Worm (Caenorhabditis elegans) whole organism, L4 larva: ENCODE data around the gene C01G10.15.

Source experiments
- F44E2.7 ChIP-seq: fragments of 200-800 bp; sonication (Bioruptor generic); IDR thresholded peaks from 2 replicates; pipeline ENCODE4 v2.1.2; 2022; ENCODE audit warnings: missing genetic modification characterization, missing compliant biosample characterization
- F49E8.2 ChIP-seq: sonication (generic microtip); optimal IDR thresholded peaks from 2 replicates; lab custom pipeline; 2016; ENCODE audit warnings: missing compliant biosample characterization, mild to moderate bottlenecking, missing genetic modification characterization, borderline replicate concordance
- R02D3.7 ChIP-seq: fragments of 150-350 bp; sonication (generic microtip); optimal IDR thresholded peaks from 3 replicates; lab custom pipeline; 2014; ENCODE audit warnings: missing biosample characterization, missing genetic modification characterization
- T26A8.4 ChIP-seq: fragments of 200-800 bp; sonication (Bioruptor generic); IDR thresholded peaks from 2 replicates; pipeline ENCODE4 v1.3.6; 2022; ENCODE audit warnings: missing genetic modification characterization, missing compliant biosample characterization
- Y105C5A.15 ChIP-seq: fragments of 200-800 bp; sonication (Bioruptor generic); IDR thresholded peaks from 2 replicates; pipeline ENCODE4 v1.3.6; 2022; ENCODE audit warnings: missing genetic modification characterization, missing compliant biosample characterization
- Y75B8A.6 ChIP-seq: fragments of 200-800 bp; sonication (Bioruptor generic); IDR thresholded peaks from 2 replicates; pipeline ENCODE4 v1.3.6; 2022; ENCODE audit warnings: missing genetic modification reagents, missing genetic modification characterization, missing compliant biosample characterization
- ZK337.2 ChIP-seq: fragments of 200-800 bp; sonication (Bioruptor generic); IDR thresholded peaks from 2 replicates; pipeline ENCODE4 v1.3.6; 2022; ENCODE audit warnings: missing genetic modification reagents, missing genetic modification characterization, missing compliant biosample characterization
- arid-1 ChIP-seq: fragments of 200-800 bp; sonication (Bioruptor generic); conservative IDR thresholded peaks from 2 replicates; pipeline ENCODE4 v1.3.6; 2022; ENCODE audit warnings: missing genetic modification reagents, missing genetic modification characterization, missing compliant biosample characterization
- attf-4 ChIP-seq: sonication (generic microtip); optimal IDR thresholded peaks from 3 replicates; lab custom pipeline; 2017; ENCODE audit warnings: missing biosample characterization, missing genetic modification characterization
- ceh-20 ChIP-seq: fragments of 200-800 bp; sonication (Bioruptor generic); IDR thresholded peaks from 2 replicates; pipeline ENCODE4 v1.3.6; 2022; ENCODE audit warnings: missing genetic modification reagents, missing genetic modification characterization, missing compliant biosample characterization
- ceh-82 ChIP-seq: sonication (generic microtip); optimal IDR thresholded peaks from 2 replicates; lab custom pipeline; 2017; ENCODE audit warnings: missing biosample characterization, missing genetic modification characterization
- ces-1 ChIP-seq: fragments of 150-350 bp; sonication (generic microtip); optimal IDR thresholded peaks from 4 replicates; lab custom pipeline; 2014; ENCODE audit warnings: missing biosample characterization, missing genetic modification reagents, missing genetic modification characterization
- cey-2 ChIP-seq: sonication (generic microtip); optimal IDR thresholded peaks from 3 replicates; lab custom pipeline; 2017; ENCODE audit warnings: missing genetic modification characterization, mild to moderate bottlenecking, missing compliant biosample characterization, antibody characterized with exemption, borderline replicate concordance; ENCODE audit not compliant: insufficient read depth
- ctbp-1 ChIP-seq: fragments of 200-800 bp; sonication (Bioruptor generic); IDR thresholded peaks from 2 replicates; pipeline ENCODE4 v1.3.6; 2022; ENCODE audit warnings: missing genetic modification reagents, missing genetic modification characterization, missing compliant biosample characterization
- daf-16 ChIP-seq, 3 experiments: sonication (generic microtip); optimal IDR thresholded peaks; 2 replicates each; lab custom pipeline; 2016 to 2017; ENCODE audit warnings: missing genetic modification characterization in 3 of 3, missing genetic modification reagents in 3 of 3, mild to moderate bottlenecking in 2 of 3, missing compliant biosample characterization in 2 of 3, missing biosample characterization in 1 of 3, moderate library complexity in 1 of 3
- daf-8 ChIP-seq: fragments of 200-800 bp; sonication (Bioruptor generic); IDR thresholded peaks from 2 replicates; pipeline ENCODE4 v1.3.6; 2022; ENCODE audit warnings: missing genetic modification characterization, missing compliant biosample characterization
- dmd-6 ChIP-seq: fragments of 200-800 bp; sonication (Bioruptor generic); IDR thresholded peaks from 2 replicates; pipeline ENCODE4 v1.3.6; 2022; ENCODE audit warnings: missing genetic modification reagents, missing genetic modification characterization, missing compliant biosample characterization
- dve-1 ChIP-seq: sonication (generic microtip); optimal IDR thresholded peaks from 2 replicates; lab custom pipeline; 2017; ENCODE audit warnings: antibody characterized with exemption, mild to moderate bottlenecking, missing genetic modification characterization, missing compliant biosample characterization; ENCODE audit not compliant: insufficient read depth
- egl-43 ChIP-seq: fragments of 200-800 bp; sonication (Bioruptor generic); IDR thresholded peaks from 2 replicates; pipeline ENCODE4 v1.3.6; 2022; ENCODE audit warnings: missing genetic modification reagents, missing genetic modification characterization, missing compliant biosample characterization
- fkh-10 ChIP-seq: fragments of 150-350 bp; optimal IDR thresholded peaks from 2 replicates; lab custom pipeline; 2014; ENCODE audit warnings: missing biosample characterization, missing genetic modification reagents, missing genetic modification characterization
- fos-1 ChIP-seq: fragments of 150-350 bp; optimal IDR thresholded peaks from 2 replicates; lab custom pipeline; 2014; ENCODE audit warnings: missing biosample characterization, missing genetic modification characterization
- hif-1 ChIP-seq, 2 experiments: sonication (generic microtip); optimal IDR thresholded peaks; 2 replicates each; lab custom pipeline; 2016 to 2017; ENCODE audit warnings: missing compliant biosample characterization in 2 of 2, missing genetic modification characterization in 2 of 2, missing genetic modification reagents in 2 of 2, missing genotype in 2 of 2, mild to moderate bottlenecking in 1 of 2
- hlh-11 ChIP-seq: fragments of 200-800 bp; sonication (Bioruptor generic); optimal IDR thresholded peaks from 2 replicates; lab custom pipeline; 2018; ENCODE audit warnings: mild to moderate bottlenecking, missing genetic modification characterization, missing compliant biosample characterization
- lin-13 ChIP-seq: fragments of 150-350 bp; optimal IDR thresholded peaks from 2 replicates; lab custom pipeline; 2014; ENCODE audit warnings: missing biosample characterization, missing genetic modification reagents, missing genetic modification characterization
- mdl-1 ChIP-seq, 2 experiments: fragments of 150-350 bp in 1 of 2; sonication (generic microtip) in 1 of 2; optimal IDR thresholded peaks; 2 replicates each; lab custom pipeline; 2014 to 2017; ENCODE audit warnings: missing biosample characterization in 2 of 2, missing genetic modification characterization in 2 of 2
- mdt-29 ChIP-seq: fragments of 200-800 bp; sonication (Bioruptor generic); IDR thresholded peaks from 2 replicates; pipeline ENCODE4 v1.3.6; 2022; ENCODE audit warnings: missing genetic modification reagents, missing genetic modification characterization, missing compliant biosample characterization
- mep-1 ChIP-seq: fragments of 150-350 bp; sonication (generic microtip); optimal IDR thresholded peaks from 3 replicates; lab custom pipeline; 2014; ENCODE audit warnings: missing biosample characterization, missing genetic modification characterization
- mxl-3 ChIP-seq: fragments of 200-800 bp; sonication (Bioruptor generic); optimal IDR thresholded peaks from 2 replicates; lab custom pipeline; 2018; ENCODE audit warnings: mild to moderate bottlenecking, missing genetic modification characterization, missing compliant biosample characterization
- nhr-10 ChIP-seq: fragments of 150-350 bp; optimal IDR thresholded peaks from 2 replicates; lab custom pipeline; 2014; ENCODE audit warnings: missing biosample characterization, missing genetic modification characterization
- nhr-102 ChIP-seq: sonication (generic microtip); optimal IDR thresholded peaks from 2 replicates; lab custom pipeline; 2016; ENCODE audit warnings: mild to moderate bottlenecking, missing genetic modification characterization, moderate library complexity, missing compliant biosample characterization
- nhr-28 ChIP-seq: fragments of 150-350 bp; optimal IDR thresholded peaks from 2 replicates; lab custom pipeline; 2014; ENCODE audit warnings: missing biosample characterization, missing genetic modification characterization
- nhr-42 ChIP-seq: fragments of 200-800 bp; sonication (Bioruptor generic); IDR thresholded peaks from 2 replicates; pipeline ENCODE4 v1.3.6; 2022; ENCODE audit warnings: missing genetic modification characterization, missing compliant biosample characterization
- nhr-6 ChIP-seq: fragments of 150-350 bp; optimal IDR thresholded peaks from 2 replicates; lab custom pipeline; 2014; ENCODE audit warnings: missing biosample characterization, missing genetic modification characterization
- skn-1 ChIP-seq: fragments of 150-350 bp; optimal IDR thresholded peaks from 2 replicates; lab custom pipeline; 2014; ENCODE audit warnings: missing biosample characterization, missing genetic modification characterization
- snpc-1.2 ChIP-seq: fragments of 200-800 bp; sonication (Bioruptor generic); IDR thresholded peaks from 2 replicates; pipeline ENCODE4 v1.3.6; 2022; ENCODE audit warnings: missing genetic modification reagents, missing genetic modification characterization, missing compliant biosample characterization
- spr-1 ChIP-seq: sonication (generic microtip); optimal IDR thresholded peaks from 2 replicates; lab custom pipeline; 2016; ENCODE audit warnings: mild to moderate bottlenecking, missing genetic modification characterization, missing compliant biosample characterization
- tag-97 ChIP-seq: fragments of 200-800 bp; sonication (Bioruptor generic); IDR thresholded peaks from 2 replicates; pipeline ENCODE4 v1.3.6; 2022; ENCODE audit warnings: missing genetic modification characterization, missing compliant biosample characterization
- unc-39 ChIP-seq: sonication (generic microtip); optimal IDR thresholded peaks from 2 replicates; lab custom pipeline; 2017; ENCODE audit warnings: missing biosample characterization, missing genetic modification characterization
- zag-1 ChIP-seq: fragments of 150-350 bp; optimal IDR thresholded peaks from 2 replicates; lab custom pipeline; 2014; ENCODE audit warnings: missing biosample characterization, missing genetic modification characterization
- ztf-11 ChIP-seq: fragments of 150-350 bp; optimal IDR thresholded peaks from 2 replicates; lab custom pipeline; 2014; ENCODE audit warnings: missing biosample characterization, missing genetic modification characterization

C01G10.15 gene

ce11 chrV:15136772-15137171 is 49.7 kb upstream of the C01G10.15 start, which contains the start of gene aipl-1 (continued):
- TF ChIP-seq nhr-28 (tag; lab: Kevin White, UChicago) (peak; percentile 69), attf-4 (tag; lab: Kevin White, UChicago) (no peak), ces-1 (GFP tag; lab: Kevin White, UChicago) (no peak), ceh-82 (tag; lab: Kevin White, UChicago) (no peak)

ce11 chrV:15133812-15134211 is 46.7 kb upstream of the C01G10.15 start:
- TF ChIP-seq F44E2.7 (no peak), spr-1 (tag; lab: Kevin White, UChicago) (no peak), ZK337.2 (GFP tag; lab: Robert Waterston, UW) (no peak), nhr-6 (peak; percentile 8), zag-1 (tag; lab: Kevin White, UChicago) (no peak), daf-16 (GFP tag; optimal IDR thresholded peaks at IDR 0.05; lab: Kevin White, UChicago) (no peak), daf-16 (tag; optimal IDR thresholded peaks at IDR 0.05; lab: Kevin White, UChicago) (peak; percentile 25), ceh-20 (GFP tag; lab: Robert Waterston, UW) (no peak), mdl-1 (tag; optimal IDR thresholded peaks at IDR 0.05; lab: Kevin White, UChicago) (no peak), cey-2 (tag; lab: Kevin White, UChicago) (no peak), R02D3.7 (tag; lab: Kevin White, UChicago) (no peak), dmd-6 (GFP tag; lab: Robert Waterston, UW) (peak; percentile 16; the same call in 1 of the 2 replicates), T26A8.4 (GFP tag; lab: Robert Waterston, UW) (no peak), skn-1 (tag; lab: Kevin White, UChicago) (no peak), nhr-28 (tag; lab: Kevin White, UChicago) (peak; percentile 36), snpc-1.2 (no peak), Y75B8A.6 (GFP tag; lab: Robert Waterston, UW) (no peak), nhr-102 (tag; lab: Kevin White, UChicago) (no peak), unc-39 (tag; lab: Kevin White, UChicago) (no peak), ces-1 (GFP tag; lab: Kevin White, UChicago) (no peak), mep-1 (no peak), dve-1 (tag; lab: Kevin White, UChicago) (no peak), ctbp-1 (GFP tag; lab: Robert Waterston, UW) (no peak), fos-1 (no peak), hif-1 (tag; optimal IDR thresholded peaks at IDR 0.05; lab: Kevin White, UChicago) (no peak), mxl-3 (GFP tag; lab: Kevin White, UChicago) (no peak)

- TF ChIP-seq fkh-10 (GFP tag; lab: Kevin White, UChicago): no peak
- no peak for TF ChIP-seq mdt-29 (GFP tag; lab: Robert Waterston, UW)
- no peak for TF ChIP-seq spr-1 (tag; lab: Kevin White, UChicago)
- no peak for TF ChIP-seq tag-97 (GFP tag; lab: Robert Waterston, UW)
- no peak for TF ChIP-seq egl-43 (GFP tag; lab: Robert Waterston, UW)
- TF ChIP-seq daf-8: no peak
- no peak for TF ChIP-seq ceh-82 (tag; lab: Kevin White, UChicago)
- no peak for TF ChIP-seq F49E8.2 (tag; lab: Kevin White, UChicago)
- TF ChIP-seq hlh-11 (tag; lab: Kevin White, UChicago): no peak
Measured at ce11 chrV:15132423-15132822, 45.3 kb upstream of the C01G10.15 start, which contains the start of gene str-171. Gene str-171, minus strand, starts transcription at chrV:15132523.

ce11 chrV:15127955-15128354 is 40.8 kb upstream of the C01G10.15 start, which contains the start of gene srr-7:
Gene srr-7, plus strand, starts transcription at chrV:15128255.
- TF ChIP-seq nhr-42 (GFP tag; lab: Robert Waterston, UW) (no peak), spr-1 (tag; lab: Kevin White, UChicago) (no peak), ztf-11 (no peak), Y75B8A.6 (GFP tag; lab: Robert Waterston, UW) (no peak), arid-1 (GFP tag; lab: Robert Waterston, UW) (no peak), zag-1 (tag; lab: Kevin White, UChicago) (no peak), lin-13 (GFP tag; lab: Kevin White, UChicago) (no peak), nhr-10 (no peak), Y105C5A.15 (GFP tag; lab: Robert Waterston, UW) (no peak)
